Worm (Caenorhabditis elegans) whole organism, late embryonic: Measurements from ENCODE around the gene slc-25A18.1.

Experiments used
- Y22D7AL.16 ChIP-seq: sonication (generic microtip); optimal IDR thresholded peaks from 2 replicates; lab custom pipeline; 2016; ENCODE audit warnings: missing genetic modification characterization, missing compliant biosample characterization
- ama-1 ChIP-seq: fragments of 150-350 bp; optimal IDR thresholded peaks from 2 replicates; lab custom pipeline; 2014
- ceh-22 ChIP-seq: sonication (generic microtip); optimal IDR thresholded peaks from 2 replicates; lab custom pipeline; 2017; ENCODE audit warnings: missing biosample characterization, missing genetic modification characterization
- ceh-34 ChIP-seq: sonication (generic microtip); optimal IDR thresholded peaks from 2 replicates; lab custom pipeline; 2016; ENCODE audit warnings: mild to moderate bottlenecking, missing genetic modification characterization, missing compliant biosample characterization
- che-1 ChIP-seq: sonication (generic microtip); optimal IDR thresholded peaks from 2 replicates; lab custom pipeline; 2016; ENCODE audit warnings: mild to moderate bottlenecking, missing genetic modification characterization, missing compliant biosample characterization
- dmd-4 ChIP-seq: sonication (generic microtip); optimal IDR thresholded peaks from 2 replicates; lab custom pipeline; 2016; ENCODE audit warnings: borderline replicate concordance, missing genetic modification characterization, missing compliant biosample characterization
- dve-1 ChIP-seq: sonication (generic microtip); optimal IDR thresholded peaks from 2 replicates; lab custom pipeline; 2017; ENCODE audit warnings: antibody characterized with exemption, mild to moderate bottlenecking, missing genetic modification characterization, missing compliant biosample characterization
- hlh-15 ChIP-seq: sonication (generic microtip); optimal IDR thresholded peaks from 2 replicates; lab custom pipeline; 2016; ENCODE audit warnings: missing genetic modification characterization, missing compliant biosample characterization
- lin-11 ChIP-seq: fragments of 200-800 bp; sonication (Bioruptor generic); optimal IDR thresholded peaks from 2 replicates; lab custom pipeline; 2018; ENCODE audit warnings: mild to moderate bottlenecking, missing genetic modification characterization, missing compliant biosample characterization
- nfya-1 ChIP-seq: sonication (generic microtip); optimal IDR thresholded peaks from 2 replicates; lab custom pipeline; 2017; ENCODE audit warnings: missing genetic modification characterization, mild to moderate bottlenecking, missing compliant biosample characterization, antibody characterized with exemption, moderate library complexity
- nhr-11 ChIP-seq: fragments of 150-350 bp; optimal IDR thresholded peaks from 2 replicates; lab custom pipeline; 2014; ENCODE audit warnings: missing biosample characterization, missing genetic modification characterization
- pax-1 ChIP-seq: fragments of 150-350 bp; optimal IDR thresholded peaks from 2 replicates; lab custom pipeline; 2014; ENCODE audit warnings: missing biosample characterization, missing genetic modification characterization
- pha-4 ChIP-seq: fragments of 150-350 bp; optimal IDR thresholded peaks from 2 replicates; lab custom pipeline; 2018; ENCODE audit warnings: missing biosample characterization, missing genetic modification reagents, missing genetic modification characterization
- unc-86 ChIP-seq: sonication (generic microtip); optimal IDR thresholded peaks from 2 replicates; lab custom pipeline; 2016; ENCODE audit warnings: missing genetic modification characterization, missing compliant biosample characterization

DNA sequence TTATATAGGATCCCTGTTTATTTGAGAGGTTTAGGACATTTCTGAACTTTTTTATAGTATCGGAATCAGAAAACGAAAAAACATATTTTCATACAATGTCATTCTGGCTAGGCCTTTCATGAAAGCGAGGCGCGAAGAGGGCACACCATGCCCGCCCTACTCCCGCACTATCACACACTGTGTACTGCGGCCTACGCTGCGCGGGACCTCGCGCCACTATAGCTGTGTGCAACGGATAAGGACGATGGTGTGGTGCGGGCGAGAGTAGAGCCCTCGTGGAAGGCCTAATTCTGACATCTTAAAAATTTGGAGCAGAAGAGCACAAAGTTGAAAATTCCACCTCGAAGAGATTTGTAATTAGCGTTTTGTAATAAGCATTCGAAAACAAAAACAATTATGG lies 7.2 kb upstream of the slc-25A18.1 start:
- TF ChIP-seq ama-1 (lab: Kevin White, UChicago) (no peak), pha-4 (no peak), Y22D7AL.16 (tag; lab: Kevin White, UChicago) (no peak), dve-1 (tag; lab: Kevin White, UChicago) (no peak), ceh-22 (no peak), unc-86 (tag; lab: Kevin White, UChicago) (no peak), che-1 (tag; lab: Kevin White, UChicago) (no peak), dmd-4 (tag; lab: Kevin White, UChicago) (no peak), hlh-15 (no peak), pax-1 (no peak), nhr-11 (tag; lab: Kevin White, UChicago) (no peak), lin-11 (tag; lab: Kevin White, UChicago) (no peak), nfya-1 (tag; lab: Kevin White, UChicago) (no peak), ceh-34 (tag; lab: Kevin White, UChicago) (no peak)
